Worm (Caenorhabditis elegans) whole organism, young adult: ENCODE measurements around the gene T22C8.6.

Source experiments
- B0336.3 ChIP-seq: fragments of 200-800 bp; sonication (Bioruptor generic); IDR thresholded peaks from 2 replicates; pipeline ENCODE4 v1.3.6; 2022; ENCODE audit warnings: missing genetic modification characterization, missing compliant biosample characterization
- C06A6.2 ChIP-seq: fragments of 200-800 bp; sonication (Bioruptor generic); conservative IDR thresholded peaks from 2 replicates; pipeline ENCODE4 v1.3.6; 2022; ENCODE audit warnings: missing genetic modification characterization, missing compliant biosample characterization
- F10E7.11 ChIP-seq: sonication (generic microtip); optimal IDR thresholded peaks from 2 replicates; lab custom pipeline; 2017; ENCODE audit warnings: mild to moderate bottlenecking, missing genetic modification characterization, moderate library complexity, missing compliant biosample characterization
- F23B12.7 ChIP-seq: sonication (generic microtip); optimal IDR thresholded peaks from 2 replicates; lab custom pipeline; 2017; ENCODE audit warnings: missing genetic modification characterization, mild to moderate bottlenecking, missing compliant biosample characterization, antibody characterized with exemption, moderate library complexity; ENCODE audit not compliant: insufficient read depth
- F39B2.1 ChIP-seq: fragments of 200-800 bp; sonication (Bioruptor generic); IDR thresholded peaks from 2 replicates; pipeline ENCODE4 v1.3.6; 2022; ENCODE audit warnings: missing genetic modification reagents, missing genetic modification characterization, missing compliant biosample characterization
- F55B11.4 ChIP-seq: sonication (generic microtip); optimal IDR thresholded peaks from 2 replicates; lab custom pipeline; 2016; ENCODE audit warnings: missing compliant biosample characterization, missing genetic modification characterization, borderline replicate concordance; ENCODE audit not compliant: insufficient read depth
- F57A8.1 ChIP-seq: fragments of 200-800 bp; sonication (Bioruptor generic); optimal IDR thresholded peaks from 2 replicates; lab custom pipeline; 2018; ENCODE audit warnings: mild to moderate bottlenecking, missing genetic modification characterization, moderate library complexity, missing compliant biosample characterization
- K11D2.4 ChIP-seq: fragments of 200-800 bp; sonication (Bioruptor generic); IDR thresholded peaks from 2 replicates; pipeline ENCODE4 v1.3.6; 2022; ENCODE audit warnings: missing genetic modification reagents, missing genetic modification characterization, missing compliant biosample characterization
- Y53F4B.3 ChIP-seq: fragments of 200-800 bp; sonication (Bioruptor generic); IDR thresholded peaks from 2 replicates; pipeline ENCODE4 v1.3.6; 2022; ENCODE audit warnings: missing genetic modification reagents, missing genetic modification characterization, missing compliant biosample characterization
- Y53G8AR.9 ChIP-seq: fragments of 200-800 bp; sonication (Bioruptor generic); conservative IDR thresholded peaks from 2 replicates; pipeline ENCODE4 v1.3.6; 2022; ENCODE audit warnings: missing genetic modification reagents, missing genetic modification characterization, missing compliant biosample characterization
- Y67H2A.10 ChIP-seq: fragments of 200-800 bp; sonication (Bioruptor generic); conservative IDR thresholded peaks from 2 replicates; pipeline ENCODE4 v1.3.6; 2022; ENCODE audit warnings: missing genetic modification reagents, missing genetic modification characterization, missing compliant biosample characterization
- ZK185.1 ChIP-seq: sonication (generic microtip); optimal IDR thresholded peaks from 2 replicates; lab custom pipeline; 2016; ENCODE audit warnings: mild to moderate bottlenecking, missing genetic modification characterization, missing compliant biosample characterization; ENCODE audit not compliant: poor library complexity, severe bottlenecking
- aptf-3 ChIP-seq: fragments of 200-800 bp; sonication (Bioruptor generic); IDR thresholded peaks from 2 replicates; pipeline ENCODE4 v1.3.6; 2022; ENCODE audit warnings: missing genetic modification characterization, missing compliant biosample characterization
- attf-3 ChIP-seq: fragments of 200-800 bp; sonication (Bioruptor generic); conservative IDR thresholded peaks from 2 replicates; pipeline ENCODE4 v1.3.6; 2022; ENCODE audit warnings: missing genetic modification reagents, missing genetic modification characterization, missing compliant biosample characterization
- ccch-3 ChIP-seq: fragments of 200-800 bp; sonication (Bioruptor generic); optimal IDR thresholded peaks from 2 replicates; lab custom pipeline; 2018; ENCODE audit warnings: mild to moderate bottlenecking, missing genetic modification characterization, missing compliant biosample characterization
- ceh-100 ChIP-seq: fragments of 200-800 bp; sonication (Bioruptor generic); IDR thresholded peaks from 2 replicates; pipeline ENCODE4 v1.3.6; 2022; ENCODE audit warnings: missing genetic modification reagents, missing genetic modification characterization, missing compliant biosample characterization
- dpff-1 ChIP-seq: sonication (generic microtip); optimal IDR thresholded peaks from 2 replicates; lab custom pipeline; 2017; ENCODE audit warnings: mild to moderate bottlenecking, missing genetic modification characterization, missing compliant biosample characterization
- egl-18 ChIP-seq: fragments of 200-800 bp; sonication (Bioruptor generic); IDR thresholded peaks from 2 replicates; pipeline ENCODE4 v1.3.6; 2022; ENCODE audit warnings: missing genetic modification reagents, missing genetic modification characterization, missing compliant biosample characterization
- egl-44 ChIP-seq: fragments of 200-800 bp; sonication (Bioruptor generic); IDR thresholded peaks from 2 replicates; pipeline ENCODE4 v1.3.6; 2022; ENCODE audit warnings: missing genetic modification reagents, missing genetic modification characterization, missing compliant biosample characterization
- gei-17 ChIP-seq: fragments of 200-800 bp; sonication (Bioruptor generic); optimal IDR thresholded peaks from 2 replicates; lab custom pipeline; 2018; ENCODE audit warnings: mild to moderate bottlenecking, missing genetic modification characterization, missing compliant biosample characterization
- hsf-1 ChIP-seq: fragments of 200-800 bp; sonication (Bioruptor generic); IDR thresholded peaks from 2 replicates; pipeline ENCODE4 v1.3.6; 2022; ENCODE audit warnings: missing genetic modification reagents, missing genetic modification characterization, missing compliant biosample characterization
- lag-1 ChIP-seq: fragments of 200-800 bp; sonication (Bioruptor generic); IDR thresholded peaks from 2 replicates; pipeline ENCODE4 v1.3.6; 2022; ENCODE audit warnings: missing genetic modification reagents, missing genetic modification characterization, missing compliant biosample characterization
- let-607 ChIP-seq, 2 experiments: fragments of 200-800 bp in 1 of 2; sonication (Bioruptor generic) in 1 of 2; sonication (generic microtip) in 1 of 2; optimal IDR thresholded peaks; 2 replicates each; lab custom pipeline; 2016 to 2018; ENCODE audit warnings: mild to moderate bottlenecking in 2 of 2, missing compliant biosample characterization in 2 of 2, missing genetic modification characterization in 2 of 2, moderate library complexity in 2 of 2, missing genotype in 1 of 2
- lin-40 ChIP-seq: sonication (generic microtip); optimal IDR thresholded peaks from 2 replicates; lab custom pipeline; 2016; ENCODE audit warnings: missing genetic modification characterization, mild to moderate bottlenecking, missing compliant biosample characterization, missing genotype, missing genetic modification reagents
- madf-10 ChIP-seq: sonication (generic microtip); optimal IDR thresholded peaks from 2 replicates; lab custom pipeline; 2016; ENCODE audit warnings: mild to moderate bottlenecking, missing genetic modification characterization, missing compliant biosample characterization
- madf-6 ChIP-seq: fragments of 200-800 bp; sonication (Bioruptor generic); IDR thresholded peaks from 2 replicates; pipeline ENCODE4 v1.3.6; 2022; ENCODE audit warnings: missing genetic modification reagents, missing genetic modification characterization, missing compliant biosample characterization
- madf-8 ChIP-seq: fragments of 200-800 bp; sonication (Bioruptor generic); conservative IDR thresholded peaks from 2 replicates; pipeline ENCODE4 v1.3.6; 2022; ENCODE audit warnings: missing genetic modification reagents, missing genetic modification characterization, missing compliant biosample characterization
- mel-28 ChIP-seq: sonication (generic microtip); optimal IDR thresholded peaks from 2 replicates; lab custom pipeline; 2016; ENCODE audit warnings: borderline replicate concordance, mild to moderate bottlenecking, missing genetic modification characterization, missing compliant biosample characterization
- mes-4 ChIP-seq: sonication (generic microtip); optimal IDR thresholded peaks from 2 replicates; lab custom pipeline; 2016; ENCODE audit warnings: missing genotype, missing genetic modification characterization, missing compliant biosample characterization
- mxl-1 ChIP-seq: sonication (generic microtip); optimal IDR thresholded peaks from 2 replicates; lab custom pipeline; 2016; ENCODE audit warnings: missing genetic modification characterization, missing compliant biosample characterization
- nhr-120 ChIP-seq: fragments of 200-800 bp; sonication (Bioruptor generic); IDR thresholded peaks from 2 replicates; pipeline ENCODE4 v1.3.6; 2022; ENCODE audit warnings: missing genetic modification characterization, missing compliant biosample characterization
- nhr-179 ChIP-seq: sonication (generic microtip); optimal IDR thresholded peaks from 2 replicates; lab custom pipeline; 2016; ENCODE audit warnings: mild to moderate bottlenecking, missing genetic modification characterization, missing compliant biosample characterization
- nhr-90 ChIP-seq: sonication (generic microtip); optimal IDR thresholded peaks from 2 replicates; lab custom pipeline; 2016; ENCODE audit warnings: missing genotype, mild to moderate bottlenecking, missing genetic modification characterization, missing compliant biosample characterization
- pbrm-1 ChIP-seq: fragments of 200-800 bp; sonication (Bioruptor generic); IDR thresholded peaks from 2 replicates; pipeline ENCODE4 v1.3.6; 2022; ENCODE audit warnings: missing genetic modification reagents, missing genetic modification characterization, missing compliant biosample characterization
- rcor-1 ChIP-seq: fragments of 200-800 bp; sonication (Bioruptor generic); IDR thresholded peaks from 2 replicates; pipeline ENCODE4 v1.3.6; 2022; ENCODE audit warnings: missing genetic modification reagents, missing genetic modification characterization, missing compliant biosample characterization
- rpc-1 ChIP-seq, 2 experiments: fragments of 150-350 bp in 1 of 2; sonication (generic microtip) in 1 of 2; optimal IDR thresholded peaks; 2 replicates each; lab custom pipeline; 2014 to 2018; ENCODE audit warnings: missing biosample characterization in 1 of 2, missing genetic modification characterization in 1 of 2, missing genetic modification reagents in 1 of 2, missing genotype in 1 of 2
- sdz-38 ChIP-seq: sonication (generic microtip); optimal IDR thresholded peaks from 2 replicates; lab custom pipeline; 2016; ENCODE audit warnings: missing genotype, missing genetic modification characterization, missing compliant biosample characterization
- sea-2 ChIP-seq: fragments of 200-800 bp; sonication (Bioruptor generic); IDR thresholded peaks from 2 replicates; pipeline ENCODE4 v1.3.6; 2022; ENCODE audit warnings: missing genetic modification characterization, missing compliant biosample characterization
- snpc-1.3 ChIP-seq: sonication (generic microtip); optimal IDR thresholded peaks from 2 replicates; lab custom pipeline; 2017; ENCODE audit warnings: missing genetic modification characterization, mild to moderate bottlenecking, missing compliant biosample characterization, antibody characterized with exemption, moderate library complexity, missing genotype, missing genetic modification reagents; ENCODE audit not compliant: insufficient read depth
- somi-1 ChIP-seq: fragments of 200-800 bp; sonication (Bioruptor generic); optimal IDR thresholded peaks from 2 replicates; lab custom pipeline; 2018; ENCODE audit warnings: mild to moderate bottlenecking, missing genetic modification characterization, missing compliant biosample characterization
- tbp1 ChIP-seq: fragments of 200-800 bp; sonication (Bioruptor generic); optimal IDR thresholded peaks from 2 replicates; lab custom pipeline; 2018; ENCODE audit warnings: mild to moderate bottlenecking, missing genetic modification characterization, missing compliant biosample characterization
- tbx-9 ChIP-seq: sonication (generic microtip); optimal IDR thresholded peaks from 2 replicates; lab custom pipeline; 2016; ENCODE audit warnings: borderline replicate concordance, missing genetic modification characterization, inconsistent platforms, missing compliant biosample characterization
- tlf-1 ChIP-seq: fragments of 200-800 bp; sonication (Bioruptor generic); optimal IDR thresholded peaks from 2 replicates; lab custom pipeline; 2018; ENCODE audit warnings: mild to moderate bottlenecking, missing genetic modification characterization, missing compliant biosample characterization
- xnd-1 ChIP-seq: sonication (generic microtip); optimal IDR thresholded peaks from 2 replicates; lab custom pipeline; 2016; ENCODE audit warnings: missing genotype, missing genetic modification reagents, missing genetic modification characterization, missing compliant biosample characterization
- ztf-22 ChIP-seq: fragments of 200-800 bp; sonication (Bioruptor generic); optimal IDR thresholded peaks from 2 replicates; lab custom pipeline; 2018; ENCODE audit warnings: mild to moderate bottlenecking, missing genetic modification characterization, moderate library complexity, missing compliant biosample characterization
- ztf-26 ChIP-seq: sonication (generic microtip); optimal IDR thresholded peaks from 2 replicates; lab custom pipeline; 2017; ENCODE audit warnings: missing genetic modification characterization, missing compliant biosample characterization

T22C8.6 gene

ce11 chrII:8603567-8604359 is 26.3 kb downstream of the T22C8.6 start, which contains the start of gene suf-1 (continued):
- TF ChIP-seq ztf-26 (tag; lab: Kevin White, UChicago) (no peak), tbp1 (peak; percentile 36), sdz-38 (tag; lab: Kevin White, UChicago) (no peak), lag-1 (GFP tag; lab: Robert Waterston, UW) (no peak), sea-2 (no peak), F39B2.1 (GFP tag; lab: Robert Waterston, UW) (no peak), ZK185.1 (tag; lab: Kevin White, UChicago) (peak; percentile 55), F57A8.1 (GFP tag; lab: Kevin White, UChicago) (no peak), madf-10 (no peak), tlf-1 (GFP tag; lab: Kevin White, UChicago) (peak; percentile 79), ztf-22 (no peak), mel-28 (tag; lab: Kevin White, UChicago) (no peak), snpc-1.3 (tag; lab: Kevin White, UChicago) (peak; percentile 2), mxl-1 (tag; lab: Kevin White, UChicago) (peak; percentile 29), pbrm-1 (GFP tag; lab: Robert Waterston, UW) (peak; percentile 45; the same call in 1 of the 2 replicates), tbx-9 (tag; lab: Kevin White, UChicago) (no peak), egl-18 (no peak), hsf-1 (GFP tag; lab: Robert Waterston, UW) (peak; percentile 79), F10E7.11 (tag; lab: Kevin White, UChicago) (no peak), F23B12.7 (tag; lab: Kevin White, UChicago) (peak; percentile 61), somi-1 (GFP tag; lab: Kevin White, UChicago) (no peak), madf-6 (GFP tag; lab: Robert Waterston, UW) (peak; percentile 85), attf-3 (GFP tag; lab: Robert Waterston, UW) (no peak), rpc-1 (optimal IDR thresholded peaks at IDR 0.05; lab: Kevin White, UChicago) (no peak), rpc-1 (tag; optimal IDR thresholded peaks at IDR 0.05; lab: Kevin White, UChicago) (peak; percentile 3), Y53F4B.3 (GFP tag; lab: Robert Waterston, UW) (no peak), egl-44 (GFP tag; lab: Robert Waterston, UW) (no peak), F55B11.4 (no peak), Y53G8AR.9 (GFP tag; lab: Robert Waterston, UW) (peak; percentile 85), nhr-120 (GFP tag; lab: Robert Waterston, UW) (no peak), xnd-1 (tag; lab: Kevin White, UChicago) (peak; percentile 45), rcor-1 (GFP tag; lab: Robert Waterston, UW) (no peak), ceh-100 (GFP tag; lab: Robert Waterston, UW) (peak; percentile 32; the same call in 1 of the 2 replicates), Y67H2A.10 (GFP tag; lab: Robert Waterston, UW) (no peak), nhr-90 (tag; lab: Kevin White, UChicago) (no peak), ccch-3 (GFP tag; lab: Kevin White, UChicago) (no peak), mes-4 (no peak), K11D2.4 (0 out of 2 replicates have a peak, but pooled peaks have one; percentile 10), madf-8 (GFP tag; lab: Robert Waterston, UW) (peak; percentile 44; the same call in 1 of the 2 replicates), gei-17 (GFP tag; lab: Kevin White, UChicago) (no peak), dpff-1 (no peak), let-607 (tag; optimal IDR thresholded peaks at IDR 0.05; lab: Kevin White, UChicago) (no peak), nhr-179 (tag; lab: Kevin White, UChicago) (no peak), lin-40 (tag; lab: Kevin White, UChicago) (no peak), C06A6.2 (GFP tag; lab: Robert Waterston, UW) (no peak), B0336.3 (GFP tag; lab: Robert Waterston, UW) (peak; percentile 89), aptf-3 (GFP tag; lab: Robert Waterston, UW) (peak; percentile 13; the same call in 1 of the 2 replicates)
